Fruit fly (Drosophila melanogaster): ENCODE data around the gene elav.

The elav gene

DNA sequence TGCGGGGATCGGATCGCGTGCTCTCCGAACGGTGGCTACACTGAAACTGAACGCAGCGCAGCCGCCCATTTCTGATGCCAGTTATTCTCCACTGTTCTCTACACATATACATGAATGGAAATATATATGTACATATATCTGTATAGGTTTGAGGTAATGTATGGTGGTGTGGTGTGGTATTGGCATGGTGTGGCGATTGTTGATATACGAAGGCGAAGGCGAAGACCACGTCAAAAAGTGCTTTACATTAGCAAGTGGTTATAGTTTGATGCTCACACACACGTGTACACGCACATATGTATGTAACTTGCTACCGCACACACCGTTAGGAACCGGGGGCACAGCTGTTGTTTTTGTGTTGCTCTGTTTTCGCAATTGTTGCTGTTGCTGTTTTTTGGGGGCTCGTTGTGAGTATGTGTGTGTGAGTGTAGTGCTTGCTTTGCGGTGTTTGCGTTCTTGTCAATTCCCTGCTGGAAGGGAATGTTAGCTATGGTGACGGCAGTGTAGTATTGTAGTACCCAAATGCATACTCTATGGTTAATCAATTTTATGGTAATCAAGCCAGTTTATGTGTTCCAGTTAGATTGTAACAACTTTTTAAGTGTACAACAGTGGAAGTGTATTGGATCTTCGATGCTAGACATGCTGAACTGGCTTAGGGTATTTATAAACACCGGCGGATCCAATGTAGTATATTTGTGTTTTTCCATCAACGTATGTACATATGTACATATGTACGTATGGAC is 29.4 kb downstream of the elav start, which contains the start of gene CG17896 (continued):
- TF ChIP-seq lov (optimal IDR thresholded peaks at IDR 0.05): no peak
- TF ChIP-seq lov (GFP tag; IDR thresholded peaks at IDR 0.05): peak; percentile 92
- peak; percentile 98 for TF ChIP-seq CG10147 (GFP tag; optimal IDR thresholded peaks at IDR 0.05)
- peak; percentile 72; the same call in 1 of the 3 replicates for TF ChIP-seq z (GFP tag; IDR thresholded peaks at IDR 0.05)
- peak; percentile 98 for TF ChIP-seq Abd-B (GFP tag; optimal IDR thresholded peaks at IDR 0.05)
- TF ChIP-seq croc (GFP tag; conservative IDR thresholded peaks at IDR 0.05): peak; percentile 91
- TF ChIP-seq kah (GFP tag; optimal IDR thresholded peaks at IDR 0.05): peak; percentile 77
- peak; percentile 99 for TF ChIP-seq CG14014 (GFP tag; IDR thresholded peaks at IDR 0.05)
- peak; percentile 100 for TF ChIP-seq CG12769 (tag; optimal IDR thresholded peaks at IDR 0.05)
- TF ChIP-seq CG17829 (tag; optimal IDR thresholded peaks at IDR 0.05): peak; percentile 94
- TF ChIP-seq NC2α (GFP tag; optimal IDR thresholded peaks at IDR 0.05): peak; percentile 97
- peak; percentile 89 for TF ChIP-seq fd64A (GFP tag; optimal IDR thresholded peaks at IDR 0.05)
- TF ChIP-seq NfI (GFP tag; optimal IDR thresholded peaks at IDR 0.05): peak; percentile 97
- TF ChIP-seq Lpt (GFP tag; optimal IDR thresholded peaks at IDR 0.05): no peak
- TF ChIP-seq CG8388 (GFP tag; optimal IDR thresholded peaks at IDR 0.05): peak; percentile 91
- TF ChIP-seq Fer3 (tag; optimal IDR thresholded peaks at IDR 0.05): peak; percentile 99
- peak; percentile 20 for TF ChIP-seq BEAF-32 (GFP tag; optimal IDR thresholded peaks at IDR 0.05)
- peak; percentile 96 for TF ChIP-seq en (GFP tag; optimal IDR thresholded peaks at IDR 0.05)
- peak; percentile 96 for TF ChIP-seq stc (GFP tag; IDR thresholded peaks at IDR 0.05)
- peak; percentile 96 for TF ChIP-seq CG16815 (GFP tag; optimal IDR thresholded peaks at IDR 0.05)
- peak; percentile 99 for TF ChIP-seq dysf (GFP tag; IDR thresholded peaks at IDR 0.05)
- peak; percentile 92 for TF ChIP-seq btn (GFP tag; optimal IDR thresholded peaks at IDR 0.05)
- TF ChIP-seq CG11093 (GFP tag; IDR thresholded peaks at IDR 0.05): peak; percentile 95
- TF ChIP-seq CG12236 (GFP tag; optimal IDR thresholded peaks at IDR 0.05): peak; percentile 93
- TF ChIP-seq rib (GFP tag; IDR thresholded peaks at IDR 0.05): peak; percentile 99
- TF ChIP-seq vfl (GFP tag; optimal IDR thresholded peaks at IDR 0.05): peak; percentile 98
- TF ChIP-seq CG13296 (GFP tag; optimal IDR thresholded peaks at IDR 0.05): peak; percentile 97
- peak; percentile 98 for TF ChIP-seq gsb (GFP tag; IDR thresholded peaks at IDR 0.05)
- TF ChIP-seq CG6854 (GFP tag; optimal IDR thresholded peaks at IDR 0.05): peak; percentile 97
- TF ChIP-seq HHEX (GFP tag; optimal IDR thresholded peaks at IDR 0.05): peak; percentile 98
- peak; percentile 99 for TF ChIP-seq sens (GFP tag)
- peak; percentile 98 for TF ChIP-seq gem (tag; optimal IDR thresholded peaks at IDR 0.05)
- peak; percentile 89 for TF ChIP-seq gcm2 (GFP tag; optimal IDR thresholded peaks at IDR 0.05)
- peak; percentile 99 for TF ChIP-seq lmd (GFP tag; IDR thresholded peaks at IDR 0.05)
- TF ChIP-seq Asciz (GFP tag; optimal IDR thresholded peaks at IDR 0.05): peak; percentile 88
- TF ChIP-seq trh (GFP tag; optimal IDR thresholded peaks at IDR 0.05): peak; percentile 96
- peak; percentile 96 for TF ChIP-seq Atf3 (GFP tag; optimal IDR thresholded peaks at IDR 0.05)
- peak; percentile 97 for TF ChIP-seq disco-r (GFP tag; optimal IDR thresholded peaks at IDR 0.05)
- TF ChIP-seq Dbx (GFP tag; IDR thresholded peaks at IDR 0.05): peak; percentile 99
- TF ChIP-seq esg (GFP tag; conservative IDR thresholded peaks at IDR 0.05): peak; percentile 95
- peak; percentile 98 for TF ChIP-seq pum (GFP tag; optimal IDR thresholded peaks at IDR 0.05)
- peak; percentile 98 for TF ChIP-seq CG2889 (GFP tag; IDR thresholded peaks at IDR 0.05)
- TF ChIP-seq al (GFP tag; IDR thresholded peaks at IDR 0.05): peak; percentile 99
- peak; percentile 97 for TF ChIP-seq CG12942 (GFP tag; optimal IDR thresholded peaks at IDR 0.05)
- TF ChIP-seq CG9437 (GFP tag; optimal IDR thresholded peaks at IDR 0.05): peak; percentile 89
- TF ChIP-seq ewg (GFP tag; optimal IDR thresholded peaks at IDR 0.05): peak; percentile 88
- peak; percentile 75 for TF ChIP-seq CG2116 (GFP tag; optimal IDR thresholded peaks at IDR 0.05)
- peak; percentile 79 for TF ChIP-seq CG2202 (tag; optimal IDR thresholded peaks at IDR 0.05)
- peak; percentile 99 for TF ChIP-seq NFAT (GFP tag; IDR thresholded peaks at IDR 0.05)
- no peak for TF ChIP-seq HLH4C (GFP tag; IDR thresholded peaks at IDR 0.05; ENCODE audit: partially characterized antibody)

Measured in whole organism, embryonic.